Fruit fly (Drosophila melanogaster): ENCODE data around the gene CG14641.
A peak's percentile ranks its signal among the peaks of the same experiment; 100 is the strongest.

Gene CG14641

dm6 chr3R:4243096-4243940 is 11.2 kb upstream of the CG14641 start, which contains the start of gene CG34305:
TSS of gene CG34305 (minus strand) at chr3R:4243146.
- TF ChIP-seq CG32532 (GFP tag; IDR thresholded peaks at IDR 0.05) (peak; percentile 37; the same call in 1 of the 2 replicates), kni (GFP tag; optimal IDR thresholded peaks at IDR 0.05) (no peak), unpg (GFP tag; optimal IDR thresholded peaks at IDR 0.05) (peak; percentile 20), Hmr (GFP tag; optimal IDR thresholded peaks at IDR 0.05) (peak; percentile 25), dysf (GFP tag; IDR thresholded peaks at IDR 0.05) (peak; percentile 7; the same call in 1 of the 3 replicates), CG16779 (GFP tag; IDR thresholded peaks at IDR 0.05) (no peak), Ptx1 (GFP tag; IDR thresholded peaks at IDR 0.05) (peak; percentile 25; the same call in 1 of the 2 replicates), grau (tag; optimal IDR thresholded peaks at IDR 0.05) (peak; percentile 67), CG12236 (GFP tag; optimal IDR thresholded peaks at IDR 0.05) (no peak), pan (optimal IDR thresholded peaks at IDR 0.05) (no peak), pan (GFP tag; optimal IDR thresholded peaks at IDR 0.05 in 1 of 2, IDR thresholded peaks at IDR 0.05 in 1 of 2) (peak in 1 of 2 experiments; percentile 28), disco-r (GFP tag; optimal IDR thresholded peaks at IDR 0.05) (no peak), Dek (tag; optimal IDR thresholded peaks at IDR 0.05) (peak; percentile 26), CG2678 (tag; optimal IDR thresholded peaks at IDR 0.05) (peak; percentile 53), ftz-f1 (GFP tag; optimal IDR thresholded peaks at IDR 0.05) (no peak), slbo (GFP tag; IDR thresholded peaks at IDR 0.05) (peak; percentile 37), pros (GFP tag; optimal IDR thresholded peaks at IDR 0.05) (no peak), CG7556 (GFP tag; optimal IDR thresholded peaks at IDR 0.05) (peak; percentile 8), Fer2 (tag; optimal IDR thresholded peaks at IDR 0.05) (no peak), CG11695 (GFP tag; IDR thresholded peaks at IDR 0.05) (peak; percentile 40; the same call in 1 of the 3 replicates), dmrt99B (tag; optimal IDR thresholded peaks at IDR 0.05) (peak; percentile 43), CG11247 (GFP tag; IDR thresholded peaks at IDR 0.05) (no peak), abd-A (tag; optimal IDR thresholded peaks at IDR 0.05) (peak; percentile 13), CG2712 (tag; optimal IDR thresholded peaks at IDR 0.05) (peak; percentile 6), CG7786 (GFP tag; optimal IDR thresholded peaks at IDR 0.05) (no peak), lilli (GFP tag; optimal IDR thresholded peaks at IDR 0.05) (peak; percentile 4), Oli (tag; optimal IDR thresholded peaks at IDR 0.05) (peak; percentile 19), Pdp1 (GFP tag; optimal IDR thresholded peaks at IDR 0.05) (peak in 1 of 2 experiments; percentile 15), NFAT (GFP tag; IDR thresholded peaks at IDR 0.05) (peak; percentile 39; the same call in 1 of the 2 replicates), PHDP (tag; optimal IDR thresholded peaks at IDR 0.05) (peak; percentile 22), B-H1 (GFP tag; IDR thresholded peaks at IDR 0.05) (no peak), p53 (GFP tag; optimal IDR thresholded peaks at IDR 0.05) (no peak), CG9932 (GFP tag; IDR thresholded peaks at IDR 0.05) (peak; percentile 59), tll (GFP tag; optimal IDR thresholded peaks at IDR 0.05) (no peak), CG17829 (tag; optimal IDR thresholded peaks at IDR 0.05) (peak; percentile 5), NC2α (GFP tag; optimal IDR thresholded peaks at IDR 0.05) (no peak), sd (tag; optimal IDR thresholded peaks at IDR 0.05) (peak; percentile 6), Sox102F (GFP tag; optimal IDR thresholded peaks at IDR 0.05) (peak; percentile 51), CG10147 (GFP tag; optimal IDR thresholded peaks at IDR 0.05) (peak; percentile 17), Rfx (GFP tag; IDR thresholded peaks at IDR 0.05) (peak; percentile 68), al (GFP tag; IDR thresholded peaks at IDR 0.05) (0 out of 2 replicates have a peak, but pooled peaks have one; percentile 27), lmd (GFP tag; IDR thresholded peaks at IDR 0.05) (peak; percentile 25; the same call in 1 of the 2 replicates), NK7.1 (GFP tag; optimal IDR thresholded peaks at IDR 0.05) (no peak), CG17361 (GFP tag; IDR thresholded peaks at IDR 0.05) (peak; percentile 52; the same call in 2 of the 3 replicates), CG4424 (GFP tag; optimal IDR thresholded peaks at IDR 0.05) (no peak), CG7839 (tag; optimal IDR thresholded peaks at IDR 0.05) (peak; percentile 32), sr (GFP tag; IDR thresholded peaks at IDR 0.05) (no peak), CG2199 (GFP tag; IDR thresholded peaks at IDR 0.05) (0 out of 3 replicates have a peak, but pooled peaks have one; percentile 51)

Measured in whole organism, embryonic.